Fruit fly (Drosophila melanogaster) whole organism, adult: Measurements from ENCODE around the gene cd.

Experiments
- CG11617 ChIP-seq: fragments of 200-800 bp; sonication (Bioruptor generic); optimal IDR thresholded peaks from 2 replicates; lab custom pipeline; 2017; ENCODE audit warnings: mild to moderate bottlenecking, missing biosample characterization, missing genetic modification reagents, missing genetic modification characterization
- CG12768 ChIP-seq: fragments of 200-800 bp; sonication (Bioruptor generic); optimal IDR thresholded peaks from 2 replicates; lab custom pipeline; 2017; ENCODE audit warnings: missing biosample characterization, missing genetic modification characterization, mild to moderate bottlenecking, moderate library complexity, missing genetic modification reagents
- CG1620 ChIP-seq: fragments of 200-800 bp; sonication (Bioruptor generic); optimal IDR thresholded peaks from 2 replicates; lab custom pipeline; 2016; ENCODE audit warnings: missing biosample characterization, missing genetic modification characterization
- CG5204 ChIP-seq: fragments of 200-800 bp; sonication (Bioruptor generic); optimal IDR thresholded peaks from 2 replicates; lab custom pipeline; 2016; ENCODE audit warnings: missing biosample characterization, missing genetic modification characterization
- CG7045 ChIP-seq: fragments of 200-800 bp; sonication (Bioruptor generic); optimal IDR thresholded peaks from 2 replicates; lab custom pipeline; 2017; ENCODE audit warnings: missing biosample characterization, mild to moderate bottlenecking, missing genetic modification characterization
- Clk ChIP-seq: fragments of 200-800 bp; sonication (Bioruptor generic); optimal IDR thresholded peaks from 2 replicates; lab custom pipeline; 2017; ENCODE audit warnings: missing biosample characterization, missing genetic modification characterization
- bab1 ChIP-seq: fragments of 200-800 bp; sonication (Bioruptor generic); optimal IDR thresholded peaks from 3 replicates; lab custom pipeline; 2019; ENCODE audit warnings: missing biosample characterization, mild to moderate bottlenecking, missing genetic modification characterization, moderate library complexity
- cic ChIP-seq: fragments of 200-800 bp; sonication (Bioruptor generic); optimal IDR thresholded peaks from 2 replicates; lab custom pipeline; 2017; ENCODE audit warnings: missing biosample characterization, mild to moderate bottlenecking, missing genetic modification characterization, moderate library complexity
- kay ChIP-seq: fragments of 200-800 bp; sonication (Bioruptor generic); peaks from one replicate; lab custom pipeline; 2016; ENCODE audit warnings: missing biosample characterization, missing genetic modification characterization, borderline replicate concordance
- tj ChIP-seq: fragments of 200-800 bp; sonication (Bioruptor generic); optimal IDR thresholded peaks from 3 replicates; lab custom pipeline; 2017; ENCODE audit warnings: missing biosample characterization, mild to moderate bottlenecking, missing genetic modification characterization, moderate library complexity
- toe ChIP-seq: fragments of 200-800 bp; sonication (Bioruptor generic); optimal IDR thresholded peaks from 2 replicates; lab custom pipeline; 2016; ENCODE audit warnings: missing biosample characterization, missing genetic modification characterization

- TF ChIP-seq CG5204 (GFP tag; lab: Kevin White, UChicago): no peak
- TF ChIP-seq toe: no peak
- no peak for TF ChIP-seq CG1620 (GFP tag; lab: Kevin White, UChicago)
- no peak for TF ChIP-seq bab1
- no peak for TF ChIP-seq CG12768 (GFP tag; lab: Kevin White, UChicago)
- no peak for TF ChIP-seq kay
- no peak for TF ChIP-seq CG11617
- TF ChIP-seq cic (GFP tag; lab: Kevin White, UChicago): no peak
- TF ChIP-seq tj (GFP tag; lab: Kevin White, UChicago): no peak
- no peak for TF ChIP-seq CG7045
- TF ChIP-seq Clk (GFP tag; lab: Kevin White, UChicago): no peak
Measured at dm6 chr3R:22718937-22719606, 24.3 kb downstream of the cd start.
